Comparison of ENCODE assay signal across 2 worm cellular contexts in the genomic region with DNA sequence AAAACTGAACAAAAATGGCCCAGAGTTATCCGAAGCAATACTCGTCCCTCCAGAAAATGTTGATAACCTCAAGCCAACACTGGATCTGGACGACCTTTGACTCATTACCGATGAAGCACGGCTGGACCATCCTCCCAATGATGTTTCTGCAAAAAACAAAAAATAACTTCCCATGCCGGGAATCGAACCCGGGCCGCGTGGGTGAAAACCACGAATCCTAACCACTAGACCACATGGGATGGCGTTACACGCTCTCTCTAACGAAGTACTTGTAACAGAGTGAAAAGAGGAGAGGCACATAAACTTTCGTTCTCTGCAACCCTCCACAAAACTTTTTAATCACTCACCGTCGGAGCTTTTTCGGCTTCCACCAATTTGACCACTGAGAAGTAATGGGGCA.
TF ChIP-seq lines count a peak whose summit lies in the region.

No protein-coding gene starts in this region.

TF ChIP-seq in whole organism, L4 larva, 104 proteins besides CTCF, POLR2A, EP300 and RAD21 (continued from another document):
- TF ChIP-seq hlh-11 (tag; optimal IDR thresholded peaks at IDR 0.05; lab: Kevin White, UChicago) = no peak
- 0 out of 2 replicates have a peak, but pooled peaks have one; percentile 33 for TF ChIP-seq lin-29 (GFP tag; IDR thresholded peaks at IDR 0.05; lab: Robert Waterston, UW)
- no peak for TF ChIP-seq R02D3.7 (tag; optimal IDR thresholded peaks at IDR 0.05; lab: Kevin White, UChicago)
- peak; percentile 63 for TF ChIP-seq rbr-2 (tag; optimal IDR thresholded peaks at IDR 0.05; lab: Kevin White, UChicago)
- TF ChIP-seq nhr-41 (GFP tag; IDR thresholded peaks at IDR 0.05; lab: Robert Waterston, UW) = 0 out of 2 replicates have a peak, but pooled peaks have one; percentile 58
- no peak; the same call in 1 of the 2 replicates for TF ChIP-seq egl-43 (GFP tag; IDR thresholded peaks at IDR 0.05; lab: Robert Waterston, UW)
- no peak for TF ChIP-seq dmd-9 (GFP tag; IDR thresholded peaks at IDR 0.05; lab: Robert Waterston, UW)
- TF ChIP-seq mxl-3 (GFP tag; optimal IDR thresholded peaks at IDR 0.05; lab: Kevin White, UChicago) = peak; percentile 37
- peak; percentile 97 for TF ChIP-seq aha-1 (tag; lab: Kevin White, UChicago)
- no peak for TF ChIP-seq pqm-1 (tag; optimal IDR thresholded peaks at IDR 0.05; lab: Kevin White, UChicago)
- TF ChIP-seq unc-39 (tag; optimal IDR thresholded peaks at IDR 0.05; lab: Kevin White, UChicago) = no peak
- 0 out of 2 replicates have a peak, but pooled peaks have one; percentile 55 for TF ChIP-seq zip-11 (GFP tag; IDR thresholded peaks at IDR 0.05; lab: Robert Waterston, UW)
- peak; percentile 42 for TF ChIP-seq Y5F2A.4 (GFP tag; optimal IDR thresholded peaks at IDR 0.05; lab: Kevin White, UChicago)
- TF ChIP-seq spr-3 (GFP tag; optimal IDR thresholded peaks at IDR 0.05; lab: Kevin White, UChicago) = peak; percentile 37
- 0 out of 2 replicates have a peak, but pooled peaks have one; percentile 50 for TF ChIP-seq ceh-20 (GFP tag; IDR thresholded peaks at IDR 0.05; lab: Robert Waterston, UW)
- TF ChIP-seq skn-1 (tag; optimal IDR thresholded peaks at IDR 0.05; lab: Kevin White, UChicago) = no peak
- TF ChIP-seq ama-1 (optimal IDR thresholded peaks at IDR 0.05; lab: Kevin White, UChicago) = no peak
- peak; percentile 87; the same call in 1 of the 2 replicates for TF ChIP-seq pha-4 (GFP tag; IDR thresholded peaks at IDR 0.05; lab: Robert Waterston, UW)
- no peak for TF ChIP-seq pha-4 (tag; optimal IDR thresholded peaks at IDR 0.05; lab: Kevin White, UChicago)
- no peak for TF ChIP-seq nhr-77 (tag; optimal IDR thresholded peaks at IDR 0.05; lab: Kevin White, UChicago)
- no peak for TF ChIP-seq ZK546.5 (tag; optimal IDR thresholded peaks at IDR 0.05; lab: Kevin White, UChicago)
- peak; percentile 92 for TF ChIP-seq dmd-8 (GFP tag; IDR thresholded peaks at IDR 0.05; lab: Robert Waterston, UW)
- TF ChIP-seq jun-1 (tag; optimal IDR thresholded peaks at IDR 0.05; lab: Kevin White, UChicago) = no peak
- TF ChIP-seq dpl-1 (GFP tag; optimal IDR thresholded peaks at IDR 0.05; lab: Kevin White, UChicago) = no peak
- TF ChIP-seq F49E8.2 (tag; optimal IDR thresholded peaks at IDR 0.05; lab: Kevin White, UChicago; ENCODE audit: borderline replicate concordance) = no peak
- peak; percentile 80; the same call in 1 of the 2 replicates for TF ChIP-seq F44E2.7 (GFP tag; IDR thresholded peaks at IDR 0.05; lab: Robert Waterston, UW)
- TF ChIP-seq nhr-25 (tag; optimal IDR thresholded peaks at IDR 0.05; lab: Kevin White, UChicago; ENCODE audit: borderline replicate concordance, insufficient read depth) = no peak
- peak; percentile 75; the same call in 1 of the 2 replicates for TF ChIP-seq nhr-42 (GFP tag; IDR thresholded peaks at IDR 0.05; lab: Robert Waterston, UW)
- peak; percentile 47 for TF ChIP-seq F37D6.2 (tag; optimal IDR thresholded peaks at IDR 0.05; lab: Kevin White, UChicago)
- 0 out of 2 replicates have a peak, but pooled peaks have one; percentile 40 for TF ChIP-seq tag-97 (GFP tag; IDR thresholded peaks at IDR 0.05; lab: Robert Waterston, UW)
- TF ChIP-seq ceh-44 (GFP tag; IDR thresholded peaks at IDR 0.05; lab: Robert Waterston, UW) = peak; percentile 72
- TF ChIP-seq lsy-2 (tag; optimal IDR thresholded peaks at IDR 0.05; lab: Kevin White, UChicago) = no peak
- TF ChIP-seq snpc-4 (tag; optimal IDR thresholded peaks at IDR 0.05; lab: Kevin White, UChicago) = no peak
- peak; percentile 55; the same call in 1 of the 2 replicates for TF ChIP-seq madf-9 (GFP tag; conservative IDR thresholded peaks at IDR 0.05; lab: Robert Waterston, UW)
- TF ChIP-seq madf-5 (GFP tag; IDR thresholded peaks at IDR 0.05; lab: Robert Waterston, UW) = peak; percentile 67 to 92; a peak in 3 of 4 replicates
- TF ChIP-seq duxl-1 (tag; optimal IDR thresholded peaks at IDR 0.05; lab: Kevin White, UChicago; ENCODE audit: poor library complexity) = peak; percentile 69
- TF ChIP-seq nhr-102 (tag; optimal IDR thresholded peaks at IDR 0.05; lab: Kevin White, UChicago) = no peak
- peak; percentile 83 for TF ChIP-seq arid-1 (GFP tag; conservative IDR thresholded peaks at IDR 0.05; lab: Robert Waterston, UW)
- TF ChIP-seq ztf-7 (tag; optimal IDR thresholded peaks at IDR 0.05; lab: Kevin White, UChicago) = no peak
- no peak for TF ChIP-seq mes-2 (tag; optimal IDR thresholded peaks at IDR 0.05; lab: Kevin White, UChicago; ENCODE audit: poor library complexity, severe bottlenecking)
- TF ChIP-seq vab-7 (GFP tag; IDR thresholded peaks at IDR 0.05; lab: Robert Waterston, UW) = peak; percentile 86
- 0 out of 2 replicates have a peak, but pooled peaks have one; percentile 53 for TF ChIP-seq Y75B8A.6 (GFP tag; IDR thresholded peaks at IDR 0.05; lab: Robert Waterston, UW)
- no peak for TF ChIP-seq F10B5.3 (tag; optimal IDR thresholded peaks at IDR 0.05; lab: Kevin White, UChicago)
- 0 out of 2 replicates have a peak, but pooled peaks have one; percentile 39 for TF ChIP-seq saeg-2 (GFP tag; IDR thresholded peaks at IDR 0.05; lab: Robert Waterston, UW)
- no peak for TF ChIP-seq set-16 (GFP tag; IDR thresholded peaks at IDR 0.05; lab: Robert Waterston, UW)
- peak; percentile 90 for TF ChIP-seq lim-7 (GFP tag; IDR thresholded peaks at IDR 0.05; lab: Robert Waterston, UW)
- TF ChIP-seq Y48G9A.11 (GFP tag; IDR thresholded peaks at IDR 0.05; lab: Robert Waterston, UW) = peak; percentile 73
- no peak for TF ChIP-seq daf-12 (tag; optimal IDR thresholded peaks at IDR 0.05; lab: Kevin White, UChicago)
- TF ChIP-seq nhr-48 (tag; optimal IDR thresholded peaks at IDR 0.05; lab: Kevin White, UChicago) = peak; percentile 45
- TF ChIP-seq php-3 (GFP tag; IDR thresholded peaks at IDR 0.05; lab: Robert Waterston, UW) = peak; percentile 58; the same call in 1 of the 2 replicates

TF ChIP-seq in whole organism, late embryonic, 69 proteins besides CTCF, POLR2A, EP300 and RAD21 (continued from another document):
- TF ChIP-seq zip-5 (tag; optimal IDR thresholded peaks at IDR 0.05; lab: Kevin White, UChicago) (no peak), ceh-18 (tag; optimal IDR thresholded peaks at IDR 0.05; lab: Kevin White, UChicago) (peak; percentile 17), ceh-6 (GFP tag; optimal IDR thresholded peaks at IDR 0.05; lab: Kevin White, UChicago) (peak; percentile 72), ceh-9 (tag; optimal IDR thresholded peaks at IDR 0.05; lab: Kevin White, UChicago) (peak; percentile 29), nhr-232 (tag; optimal IDR thresholded peaks at IDR 0.05; lab: Kevin White, UChicago) (peak; percentile 52), pax-1 (tag; optimal IDR thresholded peaks at IDR 0.05; lab: Kevin White, UChicago) (no peak), ceh-48 (tag; optimal IDR thresholded peaks at IDR 0.05; lab: Kevin White, UChicago) (peak; percentile 29), tbx-7 (tag; optimal IDR thresholded peaks at IDR 0.05; lab: Kevin White, UChicago) (peak; percentile 5), pha-4 (tag; optimal IDR thresholded peaks at IDR 0.05; lab: Kevin White, UChicago) (no peak), ceh-34 (tag; optimal IDR thresholded peaks at IDR 0.05; lab: Kevin White, UChicago) (peak; percentile 20), ceh-22 (tag; optimal IDR thresholded peaks at IDR 0.05; lab: Kevin White, UChicago) (no peak), rnt-1 (tag; optimal IDR thresholded peaks at IDR 0.05; lab: Kevin White, UChicago) (peak; percentile 50), pat-9 (tag; optimal IDR thresholded peaks at IDR 0.05; lab: Kevin White, UChicago) (peak; percentile 43), npax-4 (tag; optimal IDR thresholded peaks at IDR 0.05; lab: Kevin White, UChicago) (no peak), ceh-30 (tag; optimal IDR thresholded peaks at IDR 0.05; lab: Kevin White, UChicago) (no peak), che-1 (tag; optimal IDR thresholded peaks at IDR 0.05; lab: Kevin White, UChicago) (peak; percentile 57), dve-1 (tag; optimal IDR thresholded peaks at IDR 0.05; lab: Kevin White, UChicago) (peak; percentile 50), T23F11.4 (GFP tag; optimal IDR thresholded peaks at IDR 0.05; lab: Kevin White, UChicago) (no peak), sox-2 (GFP tag; IDR thresholded peaks at IDR 0.05; lab: Robert Waterston, UW) (no peak), tbx-2 (tag; optimal IDR thresholded peaks at IDR 0.05; lab: Kevin White, UChicago) (peak; percentile 38), gmeb-2 (tag; optimal IDR thresholded peaks at IDR 0.05; lab: Kevin White, UChicago) (peak; percentile 58), ceh-2 (tag; optimal IDR thresholded peaks at IDR 0.05; lab: Kevin White, UChicago) (peak; percentile 3), pros-1 (tag; optimal IDR thresholded peaks at IDR 0.05; lab: Kevin White, UChicago) (no peak), unc-42 (tag; optimal IDR thresholded peaks at IDR 0.05; lab: Kevin White, UChicago) (no peak), ztf-16 (tag; optimal IDR thresholded peaks at IDR 0.05; lab: Kevin White, UChicago) (peak; percentile 30), ceh-31 (tag; optimal IDR thresholded peaks at IDR 0.05; lab: Kevin White, UChicago) (peak; percentile 48), pqm-1 (tag; optimal IDR thresholded peaks at IDR 0.05; lab: Kevin White, UChicago) (no peak), ttx-3 (tag; optimal IDR thresholded peaks at IDR 0.05; lab: Kevin White, UChicago) (no peak), hlh-13 (GFP tag; optimal IDR thresholded peaks at IDR 0.05; lab: Kevin White, UChicago) (peak; percentile 35), ref-2 (tag; optimal IDR thresholded peaks at IDR 0.05; lab: Kevin White, UChicago) (peak; percentile 34), madf-2 (tag; optimal IDR thresholded peaks at IDR 0.05; lab: Kevin White, UChicago) (peak; percentile 48), syd-9 (tag; optimal IDR thresholded peaks at IDR 0.05; lab: Kevin White, UChicago) (peak; percentile 43), ets-4 (tag; optimal IDR thresholded peaks at IDR 0.05; lab: Kevin White, UChicago) (no peak), ahr-1 (tag; optimal IDR thresholded peaks at IDR 0.05; lab: Kevin White, UChicago) (peak; percentile 71), odd-2 (tag; optimal IDR thresholded peaks at IDR 0.05; lab: Kevin White, UChicago) (no peak), unc-86 (tag; optimal IDR thresholded peaks at IDR 0.05; lab: Kevin White, UChicago) (peak; percentile 2), ceh-45 (GFP tag; IDR thresholded peaks at IDR 0.05; lab: Robert Waterston, UW) (no peak), elt-4 (tag; optimal IDR thresholded peaks at IDR 0.05; lab: Kevin White, UChicago) (no peak), hlh-6 (tag; optimal IDR thresholded peaks at IDR 0.05; lab: Kevin White, UChicago) (peak; percentile 56), unc-55 (GFP tag; optimal IDR thresholded peaks at IDR 0.05; lab: Kevin White, UChicago) (no peak), sox-4 (tag; optimal IDR thresholded peaks at IDR 0.05; lab: Kevin White, UChicago) (peak; percentile 43), sdc-2 (tag; optimal IDR thresholded peaks at IDR 0.05; lab: Kevin White, UChicago) (peak; percentile 71), C38D4.7 (GFP tag; optimal IDR thresholded peaks at IDR 0.05; lab: Kevin White, UChicago) (peak; percentile 52)
TF ChIP-seq in whole organism, late embryonic: peak in this region for 34.
